Fruit fly (Drosophila melanogaster): Measurements from ENCODE around the gene a6.

DNA sequence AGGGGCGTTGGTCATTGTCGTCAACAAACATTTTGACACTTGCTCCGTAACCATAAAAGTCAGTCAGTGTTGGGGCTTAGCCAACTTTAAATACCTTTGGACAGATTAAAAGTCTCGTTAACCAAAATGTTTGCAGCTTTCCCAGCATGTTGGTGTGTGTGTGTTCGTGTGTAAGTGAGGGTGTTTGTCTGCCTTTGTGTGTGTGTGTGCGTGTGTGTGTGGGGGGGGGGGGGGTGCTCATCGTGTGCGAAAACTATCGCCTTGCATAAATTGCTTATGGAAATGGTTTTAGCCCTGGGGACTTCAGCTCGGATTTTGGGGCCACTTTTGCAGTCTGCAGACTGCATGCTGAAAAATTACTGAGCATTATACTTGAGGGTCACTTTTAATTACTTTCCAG, 19.2 kb upstream of the a6 start:
- TF ChIP-seq psq (optimal IDR thresholded peaks at IDR 0.05) (no peak), Dll (optimal IDR thresholded peaks at IDR 0.05) (no peak), pan (optimal IDR thresholded peaks at IDR 0.05) (no peak), EcR (GFP tag; optimal IDR thresholded peaks at IDR 0.05) (no peak), usp (GFP tag; optimal IDR thresholded peaks at IDR 0.05) (no peak), CG8478 (optimal IDR thresholded peaks at IDR 0.05) (no peak)

All from whole organism.